Fruit fly (Drosophila melanogaster): ENCODE results near the gene Hexo2.

dm6 chrX:8714064-8715046 is 4.9 kb downstream of the Hexo2 start, which contains the start of the genes CG2004 and CG1785:
- TF ChIP-seq CG32264 (GFP tag; optimal IDR thresholded peaks at IDR 0.05) = peak; percentile 42
- TF ChIP-seq br (GFP tag; optimal IDR thresholded peaks at IDR 0.05) = peak; percentile 90
- TF ChIP-seq Dfd (GFP tag; optimal IDR thresholded peaks at IDR 0.05) = no peak
- peak; percentile 93 for TF ChIP-seq HLH106 (tag; optimal IDR thresholded peaks at IDR 0.05)
- TF ChIP-seq woc (GFP tag; optimal IDR thresholded peaks at IDR 0.05) = peak; percentile 80
- no peak for TF ChIP-seq usp (GFP tag; optimal IDR thresholded peaks at IDR 0.05)
- TF ChIP-seq N (GFP tag; optimal IDR thresholded peaks at IDR 0.05) = no peak
